Worm (Caenorhabditis elegans): ENCODE results near the gene apc-10.

apc-10 gene

ce11 chrV:10416925-10417324 is 9.2 kb downstream of the apc-10 start, which contains the start of gene F15H10.10:
Gene F15H10.10 (minus strand): TSS chrV:10417025.
- TF ChIP-seq sptf-1 (tag; optimal IDR thresholded peaks at IDR 0.05): no peak
- no peak for TF ChIP-seq cnd-1 (tag; optimal IDR thresholded peaks at IDR 0.05)
- no peak for TF ChIP-seq mls-2 (tag; optimal IDR thresholded peaks at IDR 0.05)
- TF ChIP-seq mep-1 (tag; optimal IDR thresholded peaks at IDR 0.05): no peak
- no peak for TF ChIP-seq bed-3 (GFP tag; optimal IDR thresholded peaks at IDR 0.05)
- TF ChIP-seq elt-3 (tag; optimal IDR thresholded peaks at IDR 0.05): no peak
- no peak for TF ChIP-seq unc-120 (tag; optimal IDR thresholded peaks at IDR 0.05; ENCODE audit: poor library complexity, severe bottlenecking)
- TF ChIP-seq nhr-2 (tag; optimal IDR thresholded peaks at IDR 0.05): no peak
- no peak for TF ChIP-seq lsy-2 (tag; optimal IDR thresholded peaks at IDR 0.05)
- TF ChIP-seq pha-4 (tag; optimal IDR thresholded peaks at IDR 0.05): no peak
- no peak for TF ChIP-seq sem-2 (GFP tag; optimal IDR thresholded peaks at IDR 0.05)
- TF ChIP-seq hlh-1 (tag; optimal IDR thresholded peaks at IDR 0.05): no peak
- TF ChIP-seq zip-8 (tag; optimal IDR thresholded peaks at IDR 0.05): no peak
- TF ChIP-seq ceh-43 (GFP tag; optimal IDR thresholded peaks at IDR 0.05): no peak
- TF ChIP-seq lin-32 (GFP tag; optimal IDR thresholded peaks at IDR 0.05): no peak
- TF ChIP-seq M03D4.4 (tag; optimal IDR thresholded peaks at IDR 0.05): no peak

- no peak for TF ChIP-seq bed-3 (GFP tag; optimal IDR thresholded peaks at IDR 0.05)
- TF ChIP-seq pha-4 (tag; optimal IDR thresholded peaks at IDR 0.05): no peak
- no peak for TF ChIP-seq zip-8 (tag; optimal IDR thresholded peaks at IDR 0.05)
Observed at ce11 chrV:10414610-10415009, 11.5 kb downstream of the apc-10 start, which contains the start of gene F15H10.9. Gene F15H10.9 (minus strand): TSS chrV:10414710.

- TF ChIP-seq sem-2 (GFP tag; optimal IDR thresholded peaks at IDR 0.05) (no peak), mep-1 (tag; optimal IDR thresholded peaks at IDR 0.05) (no peak), ztf-11 (tag; optimal IDR thresholded peaks at IDR 0.05) (no peak), elt-3 (tag; optimal IDR thresholded peaks at IDR 0.05) (no peak), lin-32 (GFP tag; optimal IDR thresholded peaks at IDR 0.05) (no peak), drap-1 (GFP tag; optimal IDR thresholded peaks at IDR 0.05) (no peak), mab-5 (tag; optimal IDR thresholded peaks at IDR 0.05) (no peak), pha-4 (tag; optimal IDR thresholded peaks at IDR 0.05) (no peak), bed-3 (GFP tag; optimal IDR thresholded peaks at IDR 0.05) (no peak), ceh-43 (GFP tag; optimal IDR thresholded peaks at IDR 0.05) (no peak), flh-1 (GFP tag; optimal IDR thresholded peaks at IDR 0.05) (no peak), nhr-12 (tag; optimal IDR thresholded peaks at IDR 0.05) (no peak), unc-39 (tag; optimal IDR thresholded peaks at IDR 0.05) (no peak)
Observed at ce11 chrV:10410030-10410713, 16.0 kb downstream of the apc-10 start, which contains the start of gene F15H10.12. Gene F15H10.12 (minus strand): TSS chrV:10410080.

- TF ChIP-seq hlh-1 (tag; optimal IDR thresholded peaks at IDR 0.05) (no peak), flh-1 (GFP tag; optimal IDR thresholded peaks at IDR 0.05) (no peak), ceh-83 (GFP tag; optimal IDR thresholded peaks at IDR 0.05) (no peak), sptf-1 (tag; optimal IDR thresholded peaks at IDR 0.05) (no peak), nhr-76 (tag; optimal IDR thresholded peaks at IDR 0.05) (no peak), mep-1 (tag; optimal IDR thresholded peaks at IDR 0.05) (no peak)
Observed at ce11 chrV:10406313-10406712, 19.8 kb downstream of the apc-10 start, which contains the start of gene F15H10.7. Gene F15H10.7 (minus strand): TSS chrV:10406413.

- no peak for TF ChIP-seq ztf-11 (tag; optimal IDR thresholded peaks at IDR 0.05)
Observed at ce11 chrV:10404701-10405100, 21.5 kb downstream of the apc-10 start.

- no peak for TF ChIP-seq lin-32 (GFP tag; optimal IDR thresholded peaks at IDR 0.05)
Observed at ce11 chrV:10402804-10403203, 23.3 kb downstream of the apc-10 start, which contains the start of gene F15H10.8. Gene F15H10.8 (minus strand): TSS chrV:10402904.

- no peak for TF ChIP-seq lsy-2 (tag; optimal IDR thresholded peaks at IDR 0.05)
- no peak for TF ChIP-seq drap-1 (GFP tag; optimal IDR thresholded peaks at IDR 0.05)
Observed at ce11 chrV:10399290-10399689, 26.9 kb downstream of the apc-10 start.

- no peak for TF ChIP-seq pha-4 (tag; optimal IDR thresholded peaks at IDR 0.05)
- TF ChIP-seq unc-120 (tag; optimal IDR thresholded peaks at IDR 0.05; ENCODE audit: poor library complexity, severe bottlenecking): no peak
- TF ChIP-seq unc-39 (tag; optimal IDR thresholded peaks at IDR 0.05): no peak
- TF ChIP-seq sem-2 (GFP tag; optimal IDR thresholded peaks at IDR 0.05): no peak
- no peak for TF ChIP-seq blmp-1 (tag; optimal IDR thresholded peaks at IDR 0.05)
- TF ChIP-seq nhr-2 (tag; optimal IDR thresholded peaks at IDR 0.05): no peak
Observed at ce11 chrV:10398431-10398830, 27.7 kb downstream of the apc-10 start, which contains the start of gene ugt-2. Gene ugt-2 (plus strand): TSS chrV:10398801.

Measured in whole organism, mixed stage, embryonic.